Worm (Caenorhabditis elegans) whole organism, L2 larva: Measurements from ENCODE around the gene mthf-1.

Experiments
- F13H6.1 ChIP-seq: sonication (generic microtip); optimal IDR thresholded peaks from 2 replicates; lab custom pipeline; 2016; ENCODE audit warnings: missing genetic modification characterization, missing compliant biosample characterization
- R02D3.7 ChIP-seq: fragments of 150-350 bp; optimal IDR thresholded peaks from 2 replicates; lab custom pipeline; 2014; ENCODE audit warnings: missing biosample characterization, missing genetic modification characterization
- ZK546.5 ChIP-seq: sonication (generic microtip); optimal IDR thresholded peaks from 2 replicates; lab custom pipeline; 2017; ENCODE audit warnings: missing biosample characterization, missing genetic modification characterization
- aly-2 ChIP-seq: fragments of 150-350 bp; optimal IDR thresholded peaks from 2 replicates; lab custom pipeline; 2014; ENCODE audit warnings: missing biosample characterization, missing genetic modification characterization
- ama-1 ChIP-seq: fragments of 150-350 bp; optimal IDR thresholded peaks from 2 replicates; lab custom pipeline; 2018; ENCODE audit warnings: inconsistent platforms
- ceh-16 ChIP-seq: fragments of 150-350 bp; optimal IDR thresholded peaks from 2 replicates; lab custom pipeline; 2014; ENCODE audit warnings: missing biosample characterization, missing genetic modification characterization
- ceh-82 ChIP-seq: fragments of 150-350 bp; optimal IDR thresholded peaks from 2 replicates; lab custom pipeline; 2014; ENCODE audit warnings: missing biosample characterization, missing genetic modification characterization
- crh-2 ChIP-seq: sonication (generic microtip); optimal IDR thresholded peaks from 2 replicates; lab custom pipeline; 2017; ENCODE audit warnings: missing biosample characterization, missing genetic modification characterization
- dmd-4 ChIP-seq: sonication (generic microtip); optimal IDR thresholded peaks from 2 replicates; lab custom pipeline; 2017; ENCODE audit warnings: missing biosample characterization, missing genetic modification characterization
- egl-27 ChIP-seq: sonication (generic microtip); optimal IDR thresholded peaks from 3 replicates; lab custom pipeline; 2017; ENCODE audit warnings: missing biosample characterization, missing genetic modification reagents, missing genetic modification characterization
- elt-1 ChIP-seq: fragments of 150-350 bp; optimal IDR thresholded peaks from 2 replicates; lab custom pipeline; 2014; ENCODE audit warnings: missing biosample characterization, missing genetic modification characterization
- fos-1 ChIP-seq: fragments of 150-350 bp; optimal IDR thresholded peaks from 2 replicates; lab custom pipeline; 2014; ENCODE audit warnings: missing biosample characterization, missing genetic modification characterization
- gmeb-1 ChIP-seq: fragments of 150-350 bp; optimal IDR thresholded peaks from 2 replicates; lab custom pipeline; 2014; ENCODE audit warnings: missing biosample characterization, missing genetic modification characterization
- lin-39 ChIP-seq: fragments of 150-350 bp; optimal IDR thresholded peaks from 2 replicates; lab custom pipeline; 2014; ENCODE audit warnings: missing biosample characterization, missing genetic modification reagents, missing genetic modification characterization
- lsy-2 ChIP-seq, 2 experiments: fragments of 150-350 bp in 1 of 2; sonication (generic microtip) in 1 of 2; optimal IDR thresholded peaks; 2 replicates each; lab custom pipeline; 2014 to 2017; ENCODE audit warnings: missing biosample characterization in 2 of 2, missing genetic modification characterization in 2 of 2
- mbf-1 ChIP-seq: sonication (generic microtip); optimal IDR thresholded peaks from 2 replicates; lab custom pipeline; 2017; ENCODE audit warnings: missing biosample characterization, missing genetic modification characterization
- mdl-1 ChIP-seq, 2 experiments: fragments of 150-350 bp in 1 of 2; sonication (generic microtip) in 1 of 2; optimal IDR thresholded peaks; 2 replicates each; lab custom pipeline; 2017; ENCODE audit warnings: missing biosample characterization in 2 of 2, missing genetic modification characterization in 2 of 2
- nhr-11 ChIP-seq: fragments of 150-350 bp; optimal IDR thresholded peaks from 2 replicates; lab custom pipeline; 2014; ENCODE audit warnings: missing biosample characterization, missing genetic modification characterization
- nhr-21 ChIP-seq: fragments of 150-350 bp; optimal IDR thresholded peaks from 2 replicates; lab custom pipeline; 2014; ENCODE audit warnings: missing biosample characterization, missing genetic modification characterization
- nhr-25 ChIP-seq: fragments of 150-350 bp; sonication (generic microtip); optimal IDR thresholded peaks from 3 replicates; lab custom pipeline; 2014; ENCODE audit warnings: missing biosample characterization, missing genetic modification characterization
- nhr-6 ChIP-seq: fragments of 150-350 bp; optimal IDR thresholded peaks from 2 replicates; lab custom pipeline; 2014; ENCODE audit warnings: missing biosample characterization, missing genetic modification characterization
- nhr-77 ChIP-seq: fragments of 150-350 bp; optimal IDR thresholded peaks from 2 replicates; lab custom pipeline; 2014; ENCODE audit warnings: missing biosample characterization, missing genetic modification characterization
- sem-4 ChIP-seq: fragments of 150-350 bp; optimal IDR thresholded peaks from 2 replicates; lab custom pipeline; 2014; ENCODE audit warnings: missing biosample characterization, missing genetic modification reagents, missing genetic modification characterization
- skn-1 ChIP-seq: sonication (generic microtip); optimal IDR thresholded peaks from 2 replicates; lab custom pipeline; 2017; ENCODE audit warnings: missing biosample characterization, missing genetic modification characterization
- sma-3 ChIP-seq: sonication (generic microtip); optimal IDR thresholded peaks from 2 replicates; lab custom pipeline; 2016; ENCODE audit warnings: missing genetic modification reagents, missing genetic modification characterization, missing compliant biosample characterization
- sma-9 ChIP-seq, 2 experiments: fragments of 150-350 bp in 1 of 2; sonication (generic microtip) in 1 of 2; optimal IDR thresholded peaks; 2 replicates each; lab custom pipeline; 2014 to 2016; ENCODE audit warnings: missing genetic modification characterization in 2 of 2, mild to moderate bottlenecking in 1 of 2, missing biosample characterization in 1 of 2, missing compliant biosample characterization in 1 of 2, missing genetic modification reagents in 1 of 2, moderate library complexity in 1 of 2
- snpc-4 ChIP-seq: fragments of 150-350 bp; optimal IDR thresholded peaks from 2 replicates; lab custom pipeline; 2014; ENCODE audit warnings: missing biosample characterization, missing genetic modification characterization
- unc-55 ChIP-seq: fragments of 150-350 bp; sonication (generic microtip); optimal IDR thresholded peaks from 3 replicates; lab custom pipeline; 2014; ENCODE audit warnings: missing biosample characterization, missing genetic modification reagents, missing genetic modification characterization
- unc-62 ChIP-seq: fragments of 150-350 bp; optimal IDR thresholded peaks from 2 replicates; lab custom pipeline; 2014; ENCODE audit warnings: missing biosample characterization, missing genetic modification reagents, missing genetic modification characterization
- ztf-11 ChIP-seq: sonication (generic microtip); optimal IDR thresholded peaks from 2 replicates; lab custom pipeline; 2017; ENCODE audit warnings: missing biosample characterization, missing genetic modification characterization

Gene mthf-1

ce11 chrII:7813645-7814044, 36.0 kb upstream of the mthf-1 start:
- TF ChIP-seq fos-1 (tag; lab: Kevin White, UChicago) (peak; percentile 26), skn-1 (peak; percentile 24), nhr-25 (tag; lab: Kevin White, UChicago) (no peak), R02D3.7 (tag; lab: Kevin White, UChicago) (no peak), sma-3 (GFP tag; lab: Kevin White, UChicago) (no peak)

- TF ChIP-seq lin-39 (no peak), snpc-4 (tag; lab: Kevin White, UChicago) (no peak), fos-1 (tag; lab: Kevin White, UChicago) (no peak), nhr-77 (tag; lab: Kevin White, UChicago) (no peak), unc-55 (GFP tag; lab: Kevin White, UChicago) (no peak), R02D3.7 (tag; lab: Kevin White, UChicago) (no peak), crh-2 (no peak), sem-4 (tag; lab: Kevin White, UChicago) (no peak), mbf-1 (tag; lab: Kevin White, UChicago) (no peak), unc-62 (GFP tag; lab: Kevin White, UChicago) (no peak), ama-1 (lab: Kevin White, UChicago) (no peak), nhr-11 (tag; lab: Kevin White, UChicago) (no peak), gmeb-1 (tag; lab: Kevin White, UChicago) (no peak), nhr-21 (tag; lab: Kevin White, UChicago) (no peak), dmd-4 (no peak), ztf-11 (tag; lab: Kevin White, UChicago) (no peak), ceh-16 (tag; lab: Kevin White, UChicago) (no peak), ZK546.5 (tag; lab: Kevin White, UChicago) (no peak), elt-1 (tag; lab: Kevin White, UChicago) (no peak), sma-9 (GFP tag; optimal IDR thresholded peaks at IDR 0.05; lab: Kevin White, UChicago) (no peak), sma-9 (tag; optimal IDR thresholded peaks at IDR 0.05; lab: Kevin White, UChicago) (no peak)
These were observed 35.6 kb upstream of the mthf-1 start for ce11 chrII:7813237-7813636.

ce11 chrII:7812332-7812731, 34.7 kb upstream of the mthf-1 start:
- TF ChIP-seq crh-2 (no peak), nhr-6 (no peak), unc-62 (GFP tag; lab: Kevin White, UChicago) (no peak), ceh-82 (no peak), nhr-21 (tag; lab: Kevin White, UChicago) (no peak), nhr-25 (tag; lab: Kevin White, UChicago) (no peak), mdl-1 (tag; optimal IDR thresholded peaks at IDR 0.05; lab: Kevin White, UChicago) (no peak), mbf-1 (tag; lab: Kevin White, UChicago) (no peak)
- TF ChIP-seq, all 48 proteins: peak for 0

ce11 chrII:7810869-7811543, 33.4 kb upstream of the mthf-1 start, which contains the start of gene cki-1:
Gene cki-1, plus strand, starts transcription at chrII:7811240.
- TF ChIP-seq nhr-11 (tag; lab: Kevin White, UChicago), result no peak
- no peak for TF ChIP-seq sem-4 (tag; lab: Kevin White, UChicago)
- TF ChIP-seq mbf-1 (tag; lab: Kevin White, UChicago), result no peak
- TF ChIP-seq lin-39, result no peak
- no peak for TF ChIP-seq lsy-2 (tag; optimal IDR thresholded peaks at IDR 0.05; lab: Kevin White, UChicago)
- TF ChIP-seq egl-27, result no peak
- TF ChIP-seq unc-55 (GFP tag; lab: Kevin White, UChicago), result no peak
- TF ChIP-seq aly-2 (tag; lab: Kevin White, UChicago), result no peak
- TF ChIP-seq fos-1 (tag; lab: Kevin White, UChicago), result no peak

ce11 chrII:7810162-7810868, 32.7 kb upstream of the mthf-1 start:
- TF ChIP-seq ceh-16 (tag; lab: Kevin White, UChicago), result no peak
- TF ChIP-seq F13H6.1, result no peak
- no peak for TF ChIP-seq aly-2 (tag; lab: Kevin White, UChicago)
- TF ChIP-seq egl-27, result no peak
- TF ChIP-seq sma-9 (GFP tag; optimal IDR thresholded peaks at IDR 0.05; lab: Kevin White, UChicago), result no peak
- TF ChIP-seq sma-9 (tag; optimal IDR thresholded peaks at IDR 0.05; lab: Kevin White, UChicago), result no peak
